Worm (Caenorhabditis elegans) whole organism, young adult: ENCODE results near the gene nadk-2.

Experiments
- B0261.1 ChIP-seq: sonication (generic microtip); optimal IDR thresholded peaks from 2 replicates; lab custom pipeline; 2016; ENCODE audit warnings: mild to moderate bottlenecking, missing genetic modification characterization, moderate library complexity, missing compliant biosample characterization
- B0336.3 ChIP-seq: fragments of 200-800 bp; sonication (Bioruptor generic); IDR thresholded peaks from 2 replicates; pipeline ENCODE4 v1.3.6; 2022; ENCODE audit warnings: missing genetic modification characterization, missing compliant biosample characterization
- C06A6.2 ChIP-seq: fragments of 200-800 bp; sonication (Bioruptor generic); conservative IDR thresholded peaks from 2 replicates; pipeline ENCODE4 v1.3.6; 2022; ENCODE audit warnings: missing genetic modification characterization, missing compliant biosample characterization
- D2030.7 ChIP-seq: fragments of 200-800 bp; sonication (Bioruptor generic); IDR thresholded peaks from 2 replicates; pipeline ENCODE4 v1.3.6; 2022; ENCODE audit warnings: missing genetic modification reagents, missing genetic modification characterization, missing compliant biosample characterization
- F23B12.7 ChIP-seq: sonication (generic microtip); optimal IDR thresholded peaks from 2 replicates; lab custom pipeline; 2017; ENCODE audit warnings: missing genetic modification characterization, mild to moderate bottlenecking, missing compliant biosample characterization, antibody characterized with exemption, moderate library complexity; ENCODE audit not compliant: insufficient read depth
- F49E8.2 ChIP-seq: sonication (generic microtip); optimal IDR thresholded peaks from 3 replicates; lab custom pipeline; 2017; ENCODE audit warnings: missing genetic modification characterization, mild to moderate bottlenecking, missing compliant biosample characterization, antibody characterized with exemption, moderate library complexity; ENCODE audit not compliant: insufficient read depth
- F55B11.4 ChIP-seq: sonication (generic microtip); optimal IDR thresholded peaks from 2 replicates; lab custom pipeline; 2016; ENCODE audit warnings: missing compliant biosample characterization, missing genetic modification characterization, borderline replicate concordance; ENCODE audit not compliant: insufficient read depth
- K11D2.4 ChIP-seq: fragments of 200-800 bp; sonication (Bioruptor generic); IDR thresholded peaks from 2 replicates; pipeline ENCODE4 v1.3.6; 2022; ENCODE audit warnings: missing genetic modification reagents, missing genetic modification characterization, missing compliant biosample characterization
- K12H6.12 ChIP-seq: fragments of 200-800 bp; sonication (Bioruptor generic); optimal IDR thresholded peaks from 2 replicates; lab custom pipeline; 2018; ENCODE audit warnings: mild to moderate bottlenecking, missing genetic modification characterization, missing compliant biosample characterization
- Y53F4B.3 ChIP-seq: fragments of 200-800 bp; sonication (Bioruptor generic); IDR thresholded peaks from 2 replicates; pipeline ENCODE4 v1.3.6; 2022; ENCODE audit warnings: missing genetic modification reagents, missing genetic modification characterization, missing compliant biosample characterization
- Y67H2A.10 ChIP-seq: fragments of 200-800 bp; sonication (Bioruptor generic); conservative IDR thresholded peaks from 2 replicates; pipeline ENCODE4 v1.3.6; 2022; ENCODE audit warnings: missing genetic modification reagents, missing genetic modification characterization, missing compliant biosample characterization
- ZK185.1 ChIP-seq: sonication (generic microtip); optimal IDR thresholded peaks from 2 replicates; lab custom pipeline; 2016; ENCODE audit warnings: mild to moderate bottlenecking, missing genetic modification characterization, missing compliant biosample characterization; ENCODE audit not compliant: poor library complexity, severe bottlenecking
- atf-7 ChIP-seq: sonication (generic microtip); optimal IDR thresholded peaks from 2 replicates; lab custom pipeline; 2017; ENCODE audit warnings: mild to moderate bottlenecking, missing genetic modification characterization, missing compliant biosample characterization
- attf-3 ChIP-seq: fragments of 200-800 bp; sonication (Bioruptor generic); conservative IDR thresholded peaks from 2 replicates; pipeline ENCODE4 v1.3.6; 2022; ENCODE audit warnings: missing genetic modification reagents, missing genetic modification characterization, missing compliant biosample characterization
- attf-5 ChIP-seq: fragments of 200-800 bp; sonication (Bioruptor generic); optimal IDR thresholded peaks from 2 replicates; lab custom pipeline; 2018; ENCODE audit warnings: mild to moderate bottlenecking, missing genetic modification characterization, missing compliant biosample characterization
- bed-1 ChIP-seq: fragments of 200-800 bp; sonication (Bioruptor generic); IDR thresholded peaks from 2 replicates; pipeline ENCODE4 v1.3.6; 2022; ENCODE audit warnings: missing genetic modification reagents, missing genetic modification characterization, missing compliant biosample characterization
- bed-2 ChIP-seq: fragments of 200-800 bp; sonication (Bioruptor generic); IDR thresholded peaks from 2 replicates; pipeline ENCODE4 v1.3.6; 2022; ENCODE audit warnings: missing genetic modification reagents, missing genetic modification characterization, missing compliant biosample characterization
- ccch-3 ChIP-seq: fragments of 200-800 bp; sonication (Bioruptor generic); optimal IDR thresholded peaks from 2 replicates; lab custom pipeline; 2018; ENCODE audit warnings: mild to moderate bottlenecking, missing genetic modification characterization, missing compliant biosample characterization
- ceh-100 ChIP-seq: fragments of 200-800 bp; sonication (Bioruptor generic); IDR thresholded peaks from 2 replicates; pipeline ENCODE4 v1.3.6; 2022; ENCODE audit warnings: missing genetic modification reagents, missing genetic modification characterization, missing compliant biosample characterization
- dox-1 ChIP-seq: fragments of 200-800 bp; sonication (Bioruptor generic); IDR thresholded peaks from 2 replicates; pipeline ENCODE4 v1.3.6; 2022; ENCODE audit warnings: missing genetic modification reagents, missing genetic modification characterization, missing compliant biosample characterization
- dpl-1 ChIP-seq: fragments of 150-350 bp; optimal IDR thresholded peaks from 2 replicates; lab custom pipeline; 2014; ENCODE audit warnings: missing biosample characterization, missing genetic modification reagents, missing genetic modification characterization
- egl-44 ChIP-seq: fragments of 200-800 bp; sonication (Bioruptor generic); IDR thresholded peaks from 2 replicates; pipeline ENCODE4 v1.3.6; 2022; ENCODE audit warnings: missing genetic modification reagents, missing genetic modification characterization, missing compliant biosample characterization
- ets-4 ChIP-seq: fragments of 200-800 bp; sonication (Bioruptor generic); optimal IDR thresholded peaks from 2 replicates; lab custom pipeline; 2018; ENCODE audit warnings: mild to moderate bottlenecking, missing genetic modification characterization, missing compliant biosample characterization
- hmg-1.2 ChIP-seq: fragments of 200-800 bp; sonication (Bioruptor generic); IDR thresholded peaks from 2 replicates; pipeline ENCODE4 v1.3.6; 2022; ENCODE audit warnings: missing genetic modification reagents, missing genetic modification characterization, missing compliant biosample characterization
- let-607 ChIP-seq, 2 experiments: fragments of 200-800 bp in 1 of 2; sonication (Bioruptor generic) in 1 of 2; sonication (generic microtip) in 1 of 2; optimal IDR thresholded peaks; 2 replicates each; lab custom pipeline; 2016 to 2018; ENCODE audit warnings: mild to moderate bottlenecking in 2 of 2, missing compliant biosample characterization in 2 of 2, missing genetic modification characterization in 2 of 2, moderate library complexity in 2 of 2, missing genotype in 1 of 2
- lin-26 ChIP-seq: fragments of 200-800 bp; sonication (Bioruptor generic); IDR thresholded peaks from 2 replicates; pipeline ENCODE4 v1.3.6; 2022; ENCODE audit warnings: missing genetic modification reagents, missing genetic modification characterization, missing compliant biosample characterization
- lin-40 ChIP-seq: sonication (generic microtip); optimal IDR thresholded peaks from 2 replicates; lab custom pipeline; 2016; ENCODE audit warnings: missing genetic modification characterization, mild to moderate bottlenecking, missing compliant biosample characterization, missing genotype, missing genetic modification reagents
- lin-54 ChIP-seq: fragments of 200-800 bp; sonication (Bioruptor generic); optimal IDR thresholded peaks from 2 replicates; lab custom pipeline; 2018; ENCODE audit warnings: mild to moderate bottlenecking, missing genetic modification characterization, missing compliant biosample characterization
- lir-1 ChIP-seq: fragments of 200-800 bp; sonication (Bioruptor generic); conservative IDR thresholded peaks from 2 replicates; pipeline ENCODE4 v1.3.6; 2022; ENCODE audit warnings: missing genetic modification reagents, missing genetic modification characterization, missing compliant biosample characterization
- madf-3 ChIP-seq: fragments of 200-800 bp; sonication (Bioruptor generic); IDR thresholded peaks from 2 replicates; pipeline ENCODE4 v1.3.6; 2022; ENCODE audit warnings: missing genetic modification reagents, missing genetic modification characterization, missing compliant biosample characterization
- madf-8 ChIP-seq: fragments of 200-800 bp; sonication (Bioruptor generic); conservative IDR thresholded peaks from 2 replicates; pipeline ENCODE4 v1.3.6; 2022; ENCODE audit warnings: missing genetic modification reagents, missing genetic modification characterization, missing compliant biosample characterization
- mcd-1 ChIP-seq: fragments of 200-800 bp; sonication (Bioruptor generic); IDR thresholded peaks from 2 replicates; pipeline ENCODE4 v1.3.6; 2022; ENCODE audit warnings: missing genetic modification reagents, missing genetic modification characterization, missing compliant biosample characterization
- mxl-1 ChIP-seq: sonication (generic microtip); optimal IDR thresholded peaks from 2 replicates; lab custom pipeline; 2016; ENCODE audit warnings: missing genetic modification characterization, missing compliant biosample characterization
- nfya-1 ChIP-seq: sonication (generic microtip); optimal IDR thresholded peaks from 2 replicates; lab custom pipeline; 2017; ENCODE audit warnings: antibody characterized with exemption, missing compliant biosample characterization, missing genetic modification characterization, borderline replicate concordance; ENCODE audit not compliant: insufficient read depth
- nhr-27 ChIP-seq: fragments of 200-800 bp; sonication (Bioruptor generic); optimal IDR thresholded peaks from 2 replicates; lab custom pipeline; 2018; ENCODE audit warnings: mild to moderate bottlenecking, missing genetic modification characterization, moderate library complexity, missing compliant biosample characterization
- pbrm-1 ChIP-seq: fragments of 200-800 bp; sonication (Bioruptor generic); IDR thresholded peaks from 2 replicates; pipeline ENCODE4 v1.3.6; 2022; ENCODE audit warnings: missing genetic modification reagents, missing genetic modification characterization, missing compliant biosample characterization
- pha-4 ChIP-seq: fragments of 150-350 bp; sonication (generic microtip); optimal IDR thresholded peaks from 2 replicates; lab custom pipeline; 2014; ENCODE audit warnings: missing biosample characterization, missing genetic modification reagents, missing genetic modification characterization
- rcor-1 ChIP-seq: fragments of 200-800 bp; sonication (Bioruptor generic); IDR thresholded peaks from 2 replicates; pipeline ENCODE4 v1.3.6; 2022; ENCODE audit warnings: missing genetic modification reagents, missing genetic modification characterization, missing compliant biosample characterization
- tbx-9 ChIP-seq: sonication (generic microtip); optimal IDR thresholded peaks from 2 replicates; lab custom pipeline; 2016; ENCODE audit warnings: borderline replicate concordance, missing genetic modification characterization, inconsistent platforms, missing compliant biosample characterization
- xnd-1 ChIP-seq: sonication (generic microtip); optimal IDR thresholded peaks from 2 replicates; lab custom pipeline; 2016; ENCODE audit warnings: missing genotype, missing genetic modification reagents, missing genetic modification characterization, missing compliant biosample characterization
- ztf-18 ChIP-seq: sonication (generic microtip); optimal IDR thresholded peaks from 2 replicates; lab custom pipeline; 2016; ENCODE audit warnings: missing genotype, mild to moderate bottlenecking, missing genetic modification characterization, missing compliant biosample characterization
- ztf-26 ChIP-seq: sonication (generic microtip); optimal IDR thresholded peaks from 2 replicates; lab custom pipeline; 2017; ENCODE audit warnings: missing genetic modification characterization, missing compliant biosample characterization
- ztf-3 ChIP-seq: fragments of 200-800 bp; sonication (Bioruptor generic); optimal IDR thresholded peaks from 2 replicates; lab custom pipeline; 2018; ENCODE audit warnings: mild to moderate bottlenecking, missing genetic modification characterization, missing compliant biosample characterization

The nadk-2 gene

ce11 chrII:12040167-12040566 is 9.2 kb upstream of the nadk-2 start (continued):
- no peak for TF ChIP-seq ztf-18
- TF ChIP-seq egl-44 (GFP tag; lab: Robert Waterston, UW) = no peak
- peak; percentile 64 for TF ChIP-seq mcd-1
- TF ChIP-seq, all 124 proteins: peak for 15

ce11 chrII:12041116-12041515 is 8.3 kb upstream of the nadk-2 start:
- TF ChIP-seq madf-8 (GFP tag; lab: Robert Waterston, UW) (no peak), Y53F4B.3 (GFP tag; lab: Robert Waterston, UW) (no peak), lin-54 (GFP tag; lab: Kevin White, UChicago) (no peak), xnd-1 (tag; lab: Kevin White, UChicago) (no peak), Y67H2A.10 (GFP tag; lab: Robert Waterston, UW) (no peak), attf-5 (GFP tag; lab: Kevin White, UChicago) (no peak), rcor-1 (GFP tag; lab: Robert Waterston, UW) (no peak), ZK185.1 (tag; lab: Kevin White, UChicago) (no peak), madf-3 (GFP tag; lab: Robert Waterston, UW) (no peak), pbrm-1 (GFP tag; lab: Robert Waterston, UW) (no peak), nfya-1 (no peak), F23B12.7 (tag; lab: Kevin White, UChicago) (no peak), D2030.7 (no peak), ccch-3 (GFP tag; lab: Kevin White, UChicago) (no peak)
- TF ChIP-seq, all 124 proteins: peak for 0

- TF ChIP-seq ceh-100 (GFP tag; lab: Robert Waterston, UW) (peak; percentile 92), ztf-3 (GFP tag; lab: Kevin White, UChicago) (no peak), F55B11.4 (tag; lab: Kevin White, UChicago) (no peak), dox-1 (GFP tag; lab: Robert Waterston, UW) (peak; percentile 61), bed-1 (GFP tag; lab: Robert Waterston, UW) (no peak), hmg-1.2 (GFP tag; lab: Robert Waterston, UW) (peak; percentile 30; the same call in 1 of the 2 replicates), dpl-1 (GFP tag; lab: Kevin White, UChicago) (no peak), nhr-27 (tag; lab: Kevin White, UChicago) (no peak), K11D2.4 (peak; percentile 68), B0336.3 (GFP tag; lab: Robert Waterston, UW) (no peak), nfya-1 (no peak), atf-7 (tag; lab: Kevin White, UChicago) (peak; percentile 47), let-607 (tag; optimal IDR thresholded peaks at IDR 0.05; lab: Kevin White, UChicago) (no peak), lin-40 (tag; lab: Kevin White, UChicago) (peak; percentile 69), lir-1 (GFP tag; lab: Robert Waterston, UW) (no peak), K12H6.12 (tag; lab: Kevin White, UChicago) (peak; percentile 65), C06A6.2 (GFP tag; lab: Robert Waterston, UW) (0 out of 2 replicates have a peak, but pooled peaks have one; percentile 41), pha-4 (no peak), B0261.1 (tag; lab: Kevin White, UChicago) (no peak), attf-3 (GFP tag; lab: Robert Waterston, UW) (no peak), bed-2 (GFP tag; lab: Robert Waterston, UW) (no peak), D2030.7 (peak; percentile 41), ets-4 (no peak), mxl-1 (tag; lab: Kevin White, UChicago) (no peak), tbx-9 (tag; lab: Kevin White, UChicago) (no peak), F49E8.2 (tag; lab: Kevin White, UChicago) (no peak), lin-26 (0 out of 2 replicates have a peak, but pooled peaks have one; percentile 11), mcd-1 (peak; percentile 86), ztf-26 (peak; percentile 66)
These were observed 7.0 kb upstream of the nadk-2 start, which contains the start of gene ippk-1 for ce11 chrII:12042108-12042960. Gene ippk-1, plus strand, starts transcription at chrII:12042910.
